Worm (Caenorhabditis elegans) whole organism, mixed stage, embryonic: ENCODE measurements around the gene fbxc-28.

Experiments used
- ceh-39 ChIP-seq: fragments of 150-350 bp; optimal IDR thresholded peaks from 2 replicates; lab custom pipeline; 2014; ENCODE audit warnings: missing biosample characterization, missing genetic modification characterization
- elt-1 ChIP-seq: sonication (generic microtip); optimal IDR thresholded peaks from 2 replicates; lab custom pipeline; 2017; ENCODE audit warnings: missing genetic modification characterization, mild to moderate bottlenecking, missing compliant biosample characterization, antibody characterized with exemption, moderate library complexity, borderline replicate concordance; ENCODE audit not compliant: insufficient read depth
- nhr-76 ChIP-seq: sonication (generic microtip); optimal IDR thresholded peaks from 2 replicates; lab custom pipeline; 2017; ENCODE audit warnings: missing biosample characterization, missing genetic modification characterization
- ztf-11 ChIP-seq: fragments of 150-350 bp; optimal IDR thresholded peaks from 2 replicates; lab custom pipeline; 2014; ENCODE audit warnings: missing biosample characterization, missing genetic modification characterization

ce11 chrII:880666-881226 is 42.9 kb upstream of the fbxc-28 start:
- TF ChIP-seq ztf-11 (no peak), nhr-76 (tag; lab: Kevin White, UChicago) (no peak), ceh-39 (tag; lab: Kevin White, UChicago) (no peak), elt-1 (tag; lab: Kevin White, UChicago) (no peak)
